Fruit fly (Drosophila melanogaster): ENCODE data around the gene eIF1A.

eIF1A gene

DNA sequence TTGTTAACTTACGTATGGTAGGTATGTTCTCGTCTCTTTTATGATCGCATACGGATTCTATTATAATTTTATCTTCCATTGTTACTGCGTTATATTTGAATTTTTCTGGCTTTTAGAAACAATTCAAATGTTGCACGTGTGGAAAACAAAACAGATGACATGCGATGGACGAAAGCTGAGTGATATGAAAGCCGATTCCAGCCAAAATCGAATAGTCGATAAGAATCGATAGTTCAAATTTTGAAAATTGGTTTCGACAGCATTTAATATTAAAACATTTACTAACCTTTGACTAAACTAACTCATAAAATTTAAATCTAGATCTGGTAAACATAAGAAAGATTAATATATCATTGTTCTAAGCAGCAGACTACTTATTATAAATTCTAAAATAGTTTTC, 27.1 kb downstream of the eIF1A start, which contains the start of gene Polr1E (continued):
- TF ChIP-seq dysf (GFP tag; IDR thresholded peaks at IDR 0.05) (no peak), emc (GFP tag; optimal IDR thresholded peaks at IDR 0.05) (no peak), Xbp1 (GFP tag; optimal IDR thresholded peaks at IDR 0.05) (peak; percentile 24), bbx (GFP tag; IDR thresholded peaks at IDR 0.05; ENCODE audit: partially characterized antibody) (peak; percentile 75), CG6765 (GFP tag; optimal IDR thresholded peaks at IDR 0.05) (no peak), HLHmδ (GFP tag; optimal IDR thresholded peaks at IDR 0.05) (no peak), dpn (GFP tag; optimal IDR thresholded peaks at IDR 0.05) (no peak), ERR (GFP tag; optimal IDR thresholded peaks at IDR 0.05) (no peak), cwo (GFP tag; optimal IDR thresholded peaks at IDR 0.05) (peak; percentile 98), Myb (GFP tag; optimal IDR thresholded peaks at IDR 0.05) (peak; percentile 91), salm (tag; optimal IDR thresholded peaks at IDR 0.05) (no peak), CG4820 (GFP tag; optimal IDR thresholded peaks at IDR 0.05) (no peak), org-1 (GFP tag; optimal IDR thresholded peaks at IDR 0.05) (no peak), CG42726 (GFP tag; IDR thresholded peaks at IDR 0.05; ENCODE audit: partially characterized antibody) (0 out of 2 replicates have a peak, but pooled peaks have one; percentile 36), CG8478 (optimal IDR thresholded peaks at IDR 0.05) (no peak), CG7372 (GFP tag; IDR thresholded peaks at IDR 0.05) (no peak), CG3847 (GFP tag; IDR thresholded peaks at IDR 0.05) (0 out of 2 replicates have a peak, but pooled peaks have one; percentile 4), knrl (GFP tag; IDR thresholded peaks at IDR 0.05; ENCODE audit: partially characterized antibody) (peak; percentile 52; the same call in 2 of the 3 replicates), HHEX (GFP tag; optimal IDR thresholded peaks at IDR 0.05) (no peak), CG16813 (GFP tag; IDR thresholded peaks at IDR 0.05; ENCODE audit: partially characterized antibody) (peak; percentile 56; the same call in 2 of the 3 replicates), Ets97D (GFP tag; optimal IDR thresholded peaks at IDR 0.05) (peak; percentile 76), E2f2 (GFP tag; IDR thresholded peaks at IDR 0.05) (peak; percentile 94), inv (GFP tag; IDR thresholded peaks at IDR 0.05; ENCODE audit: partially characterized antibody) (peak; percentile 57), CG14710 (tag; optimal IDR thresholded peaks at IDR 0.05) (peak; percentile 40), Abd-B (GFP tag; optimal IDR thresholded peaks at IDR 0.05) (no peak), CG2116 (GFP tag; optimal IDR thresholded peaks at IDR 0.05) (peak; percentile 65), sug (tag; optimal IDR thresholded peaks at IDR 0.05) (peak; percentile 43), repo (GFP tag; optimal IDR thresholded peaks at IDR 0.05) (no peak), pzg (GFP tag; optimal IDR thresholded peaks at IDR 0.05) (peak; percentile 87), ara (GFP tag; IDR thresholded peaks at IDR 0.05) (no peak), CG30020 (tag; optimal IDR thresholded peaks at IDR 0.05) (peak; percentile 37), lab (GFP tag; optimal IDR thresholded peaks at IDR 0.05) (no peak), maf-S (GFP tag; optimal IDR thresholded peaks at IDR 0.05) (no peak), CG10209 (GFP tag; optimal IDR thresholded peaks at IDR 0.05) (no peak), da (GFP tag; optimal IDR thresholded peaks at IDR 0.05) (no peak), nerfin-2 (GFP tag; IDR thresholded peaks at IDR 0.05; ENCODE audit: partially characterized antibody) (peak; percentile 44; the same call in 1 of the 2 replicates), CG2199 (GFP tag; IDR thresholded peaks at IDR 0.05) (peak; percentile 63; the same call in 1 of the 3 replicates), YL-1 (GFP tag; optimal IDR thresholded peaks at IDR 0.05) (peak; percentile 83), CG2120 (GFP tag; optimal IDR thresholded peaks at IDR 0.05) (no peak), CG6791 (GFP tag; IDR thresholded peaks at IDR 0.05; ENCODE audit: partially characterized antibody) (peak; percentile 79), CG12659 (GFP tag; optimal IDR thresholded peaks at IDR 0.05) (peak; percentile 64), Eip74EF (GFP tag; optimal IDR thresholded peaks at IDR 0.05) (no peak), Antp (GFP tag; optimal IDR thresholded peaks at IDR 0.05) (no peak), Sin3A (optimal IDR thresholded peaks at IDR 0.05) (no peak), ato (GFP tag; IDR thresholded peaks at IDR 0.05; ENCODE audit: partially characterized antibody) (peak; percentile 75), CG11247 (GFP tag; IDR thresholded peaks at IDR 0.05) (no peak), twi (tag; optimal IDR thresholded peaks at IDR 0.05) (peak; percentile 49), gfzf (GFP tag; optimal IDR thresholded peaks at IDR 0.05) (peak; percentile 38), CG1603 (tag; optimal IDR thresholded peaks at IDR 0.05) (peak; percentile 73), CG12236 (GFP tag; optimal IDR thresholded peaks at IDR 0.05) (no peak)
